Worm (Caenorhabditis elegans) whole organism, midembryonic: ENCODE data around the gene F37B4.15.

Source experiments
- T22C8.4 ChIP-seq: fragments of 200-800 bp; sonication (Bioruptor generic); IDR thresholded peaks from 2 replicates; pipeline ENCODE4 v1.3.6; 2022; ENCODE audit warnings: missing genetic modification characterization, missing compliant biosample characterization
- cog-1 ChIP-seq: sonication (generic microtip); optimal IDR thresholded peaks from 2 replicates; lab custom pipeline; 2016; ENCODE audit warnings: missing genetic modification characterization, missing compliant biosample characterization
- flt-1 ChIP-seq: fragments of 200-800 bp; sonication (Bioruptor generic); IDR thresholded peaks from 2 replicates; pipeline ENCODE4 v1.3.6; 2022; ENCODE audit warnings: missing genetic modification characterization, missing compliant biosample characterization
- med-1 ChIP-seq: sonication (generic microtip); optimal IDR thresholded peaks from 2 replicates; lab custom pipeline; 2017; ENCODE audit warnings: missing genetic modification characterization, mild to moderate bottlenecking, missing compliant biosample characterization, antibody characterized with exemption, missing genetic modification reagents; ENCODE audit not compliant: insufficient read depth
- ref-1 ChIP-seq: fragments of 200-800 bp; sonication (Bioruptor generic); conservative IDR thresholded peaks from 2 replicates; pipeline ENCODE4 v1.3.6; 2022; ENCODE audit warnings: missing genetic modification reagents, missing genetic modification characterization, missing compliant biosample characterization
- tab-1 ChIP-seq: fragments of 200-800 bp; sonication (Bioruptor generic); IDR thresholded peaks from 2 replicates; pipeline ENCODE4 v1.3.6; 2022; ENCODE audit warnings: missing genetic modification characterization, missing compliant biosample characterization
- ztf-23 ChIP-seq: fragments of 200-800 bp; sonication (Bioruptor generic); IDR thresholded peaks from 2 replicates; pipeline ENCODE4 v1.3.6; 2022; ENCODE audit warnings: missing genetic modification reagents, missing genetic modification characterization, missing compliant biosample characterization
- ztf-29 ChIP-seq: fragments of 200-800 bp; sonication (Bioruptor generic); IDR thresholded peaks from 2 replicates; pipeline ENCODE4 v1.3.6; 2022; ENCODE audit warnings: missing genetic modification reagents, missing genetic modification characterization, missing compliant biosample characterization

- TF ChIP-seq ztf-29 (GFP tag; lab: Robert Waterston, UW) (no peak), tab-1 (GFP tag; lab: Robert Waterston, UW) (no peak), med-1 (no peak), flt-1 (no peak), cog-1 (tag; lab: Kevin White, UChicago) (no peak), T22C8.4 (GFP tag; lab: Robert Waterston, UW) (no peak), ztf-23 (GFP tag; lab: Robert Waterston, UW) (no peak), ref-1 (no peak)
These were observed 21.9 kb downstream of the F37B4.15 start, which contains the start of gene srh-146 for ce11 chrV:2913948-2914347.
